Worm (Caenorhabditis elegans): ENCODE results near the gene tes-1.

ce11 chrIV:7404934-7405632, 46.2 kb downstream of the tes-1 start, which contains the start of the genes C48A7.16 and egl-19:
- TF ChIP-seq tab-1 (GFP tag; IDR thresholded peaks at IDR 0.05): no peak
- TF ChIP-seq ztf-23 (GFP tag; IDR thresholded peaks at IDR 0.05): no peak
- no peak for TF ChIP-seq med-1 (GFP tag; optimal IDR thresholded peaks at IDR 0.05; ENCODE audit: insufficient read depth)
- TF ChIP-seq cog-1 (tag; optimal IDR thresholded peaks at IDR 0.05): no peak
- TF ChIP-seq ztf-29 (GFP tag; IDR thresholded peaks at IDR 0.05): no peak
- TF ChIP-seq klf-2 (GFP tag; conservative IDR thresholded peaks at IDR 0.05): no peak
- no peak for TF ChIP-seq T22C8.4 (GFP tag; IDR thresholded peaks at IDR 0.05)
